Worm (Caenorhabditis elegans) whole organism, L3 larva: Measurements from ENCODE around the gene clec-170.

Source experiments
- nhr-77 ChIP-seq: fragments of 150-350 bp; optimal IDR thresholded peaks from 2 replicates; lab custom pipeline; 2014; ENCODE audit warnings: missing biosample characterization, missing genetic modification characterization
- pha-4 ChIP-seq: fragments of 150-350 bp; optimal IDR thresholded peaks from 2 replicates; lab custom pipeline; 2014; ENCODE audit warnings: missing biosample characterization, missing genetic modification reagents, missing genetic modification characterization

DNA sequence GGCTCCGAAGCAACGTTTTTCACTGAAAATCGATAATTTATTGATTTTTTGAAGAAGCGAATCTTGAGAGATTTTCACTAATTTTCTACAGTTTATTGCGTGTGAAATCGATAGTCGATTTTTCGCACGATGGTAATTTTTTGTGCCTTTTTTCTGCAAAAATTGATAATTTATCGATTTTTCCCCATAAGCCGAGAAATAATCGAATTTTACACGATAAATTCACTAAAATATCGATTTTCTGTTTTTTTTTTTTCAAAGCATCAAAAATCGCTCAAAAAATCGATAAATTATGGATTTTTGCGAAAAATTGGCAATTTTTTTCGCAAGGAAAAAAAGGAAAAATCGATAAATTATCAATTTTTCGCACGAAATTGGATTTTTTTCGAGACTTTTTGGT is 30.9 kb upstream of the clec-170 start:
- no peak for TF ChIP-seq pha-4
- no peak for TF ChIP-seq nhr-77 (tag; lab: Kevin White, UChicago)
